Fruit fly (Drosophila melanogaster) whole organism, embryonic: ENCODE measurements around the gene CG15638.
A peak's percentile ranks its signal among the peaks of the same experiment; 100 is the strongest.

Source experiments
- Ada2b ChIP-seq: fragments of 200-800 bp; sonication (Bioruptor generic); IDR thresholded peaks from 2 replicates; pipeline ENCODE4 v1.3.6; 2022; ENCODE audit warnings: missing biosample characterization, missing genetic modification characterization
- Adf1 ChIP-seq: fragments of 200-800 bp; sonication (Bioruptor generic); IDR thresholded peaks from 2 replicates; pipeline ENCODE4 v1.3.6; 2022; ENCODE audit warnings: missing biosample characterization, missing genetic modification characterization
- Bteb2 ChIP-seq: fragments of 200-800 bp; sonication (Bioruptor generic); optimal IDR thresholded peaks from 2 replicates; lab custom pipeline; 2016; ENCODE audit warnings: missing biosample characterization, missing genetic modification characterization
- CG10366 ChIP-seq: fragments of 200-800 bp; sonication (Bioruptor generic); IDR thresholded peaks from 2 replicates; pipeline ENCODE4 v1.3.6; 2022; ENCODE audit warnings: missing biosample characterization, missing genetic modification characterization
- CG11085 ChIP-seq: fragments of 200-800 bp; sonication (Bioruptor generic); IDR thresholded peaks from 2 replicates; pipeline ENCODE4 v1.3.6; 2022; ENCODE audit warnings: missing biosample characterization, missing genetic modification characterization
- CG12071 ChIP-seq: fragments of 200-800 bp; sonication (Bioruptor generic); optimal IDR thresholded peaks from 3 replicates; lab custom pipeline; 2018; ENCODE audit warnings: missing biosample characterization, mild to moderate bottlenecking, missing genetic modification characterization
- CG12104 ChIP-seq: fragments of 200-800 bp; sonication (Bioruptor generic); optimal IDR thresholded peaks from 3 replicates; lab custom pipeline; 2016; ENCODE audit warnings: missing biosample characterization, missing genetic modification characterization
- CG1233 ChIP-seq: fragments of 200-800 bp; sonication (Bioruptor generic); optimal IDR thresholded peaks from 4 replicates; lab custom pipeline; 2018; ENCODE audit warnings: missing biosample characterization, mild to moderate bottlenecking, missing genetic modification characterization
- CG13296 ChIP-seq: fragments of 200-800 bp; sonication (Bioruptor generic); optimal IDR thresholded peaks from 3 replicates; lab custom pipeline; 2018; ENCODE audit warnings: missing biosample characterization, mild to moderate bottlenecking, missing genetic modification characterization
- CG16779 ChIP-seq: fragments of 200-800 bp; sonication (Bioruptor generic); IDR thresholded peaks from 2 replicates; pipeline ENCODE4 v1.3.6; 2022; ENCODE audit warnings: missing biosample characterization, missing genetic modification characterization
- CG31388 ChIP-seq: fragments of 200-800 bp; sonication (Bioruptor generic); optimal IDR thresholded peaks from 2 replicates; lab custom pipeline; 2016; ENCODE audit warnings: missing biosample characterization, missing genetic modification characterization
- CG3163 ChIP-seq: fragments of 200-800 bp; sonication (Bioruptor generic); optimal IDR thresholded peaks from 3 replicates; lab custom pipeline; 2016; ENCODE audit warnings: missing biosample characterization, missing genetic modification characterization
- CG32532 ChIP-seq: fragments of 200-800 bp; sonication (Bioruptor generic); IDR thresholded peaks from 2 replicates; pipeline ENCODE4 v1.3.6; 2022; ENCODE audit warnings: missing biosample characterization, missing genetic modification characterization
- CG3281 ChIP-seq: fragments of 200-800 bp; sonication (Bioruptor generic); optimal IDR thresholded peaks from 3 replicates; lab custom pipeline; 2017; ENCODE audit warnings: missing biosample characterization, mild to moderate bottlenecking, missing genetic modification characterization
- CG34376 ChIP-seq: fragments of 200-800 bp; sonication (Bioruptor generic); optimal IDR thresholded peaks from 2 replicates; lab custom pipeline; 2018; ENCODE audit warnings: missing biosample characterization, mild to moderate bottlenecking, missing genetic modification characterization
- CG34422 ChIP-seq: fragments of 200-800 bp; sonication (Bioruptor generic); IDR thresholded peaks from 3 replicates; pipeline ENCODE4 v1.3.6; 2022; ENCODE audit warnings: missing biosample characterization, missing genetic modification characterization
- CG3995 ChIP-seq: fragments of 200-800 bp; sonication (Bioruptor generic); optimal IDR thresholded peaks from 3 replicates; lab custom pipeline; 2016; ENCODE audit warnings: missing biosample characterization, missing genetic modification characterization
- CG6813 ChIP-seq: fragments of 200-800 bp; sonication (Bioruptor generic); optimal IDR thresholded peaks from 2 replicates; lab custom pipeline; 2017; ENCODE audit warnings: missing biosample characterization, missing genetic modification characterization, mild to moderate bottlenecking, moderate library complexity, missing genetic modification reagents
- CG7745 ChIP-seq: fragments of 200-800 bp; sonication (Bioruptor generic); optimal IDR thresholded peaks from 2 replicates; lab custom pipeline; 2018; ENCODE audit warnings: missing biosample characterization, mild to moderate bottlenecking, missing genetic modification characterization, moderate library complexity
- CG8290 ChIP-seq, 3 experiments: fragments of 200-800 bp; sonication (Bioruptor generic); optimal IDR thresholded peaks; 2 replicates each; lab custom pipeline; 2016 to 2019; ENCODE audit warnings: missing biosample characterization in 3 of 3, missing genetic modification characterization in 3 of 3, mild to moderate bottlenecking in 2 of 3, moderate library complexity in 1 of 3
- CG8944 ChIP-seq: fragments of 200-800 bp; sonication (Bioruptor generic); optimal IDR thresholded peaks from 3 replicates; lab custom pipeline; 2016; ENCODE audit warnings: missing biosample characterization, missing genetic modification characterization
- CHES-1-like ChIP-seq: fragments of 200-800 bp; sonication (Bioruptor generic); optimal IDR thresholded peaks from 2 replicates; lab custom pipeline; 2016; ENCODE audit warnings: missing biosample characterization, missing genetic modification characterization
- CTCF ChIP-seq: fragments of 200-800 bp; sonication (Bioruptor generic); optimal IDR thresholded peaks from 2 replicates; lab custom pipeline; 2017; ENCODE audit warnings: missing biosample characterization, mild to moderate bottlenecking, missing genetic modification characterization, moderate library complexity
- Dp ChIP-seq: fragments of 200-800 bp; sonication (Bioruptor generic); optimal IDR thresholded peaks from 2 replicates; lab custom pipeline; 2018; ENCODE audit warnings: missing biosample characterization, mild to moderate bottlenecking, missing genetic modification characterization, moderate library complexity
- Drgx ChIP-seq: fragments of 200-800 bp; sonication (Bioruptor generic); IDR thresholded peaks from 2 replicates; pipeline ENCODE4 v1.3.6; 2022; ENCODE audit warnings: missing biosample characterization, missing genetic modification characterization
- Lpt ChIP-seq: fragments of >200 bp; optimal IDR thresholded peaks from 2 replicates; lab custom pipeline; 2018; ENCODE audit warnings: missing biosample characterization, missing genetic modification characterization
- Nf-YC ChIP-seq: fragments of 200-800 bp; optimal IDR thresholded peaks from 3 replicates; lab custom pipeline; 2019; ENCODE audit warnings: missing biosample characterization, mild to moderate bottlenecking, missing genetic modification characterization, moderate library complexity
- Trl ChIP-seq, 3 experiments: fragments of >200 bp in 2 of 3; fragments of 200-800 bp in 1 of 3; sonication (Bioruptor generic) in 1 of 3; optimal IDR thresholded peaks; 2 replicates in 1 of 3; 3 replicates in 2 of 3; lab custom pipeline; 2016 to 2017; ENCODE audit warnings: missing biosample characterization in 1 of 3, missing genetic modification characterization in 1 of 3
- amos ChIP-seq: fragments of 200-800 bp; sonication (Bioruptor generic); IDR thresholded peaks from 2 replicates; pipeline ENCODE4 v1.3.6; 2022; ENCODE audit warnings: missing biosample characterization, missing genetic modification characterization; ENCODE audit not compliant: partially characterized antibody
- aop ChIP-seq: fragments of 200-800 bp; sonication (Bioruptor generic); IDR thresholded peaks from 2 replicates; pipeline ENCODE4 v1.3.6; 2022; ENCODE audit warnings: missing biosample characterization, missing genetic modification characterization
- cato ChIP-seq: fragments of 200-800 bp; sonication (Bioruptor generic); optimal IDR thresholded peaks from 2 replicates; lab custom pipeline; 2016; ENCODE audit warnings: missing biosample characterization, missing genetic modification characterization, borderline replicate concordance
- chinmo ChIP-seq: fragments of 200-800 bp; sonication (Bioruptor generic); IDR thresholded peaks from 4 replicates; pipeline ENCODE4 v1.3.6; 2022; ENCODE audit warnings: missing biosample characterization, missing genetic modification characterization; ENCODE audit not compliant: partially characterized antibody
- crol ChIP-seq: fragments of 200-800 bp; sonication (Bioruptor generic); IDR thresholded peaks from 2 replicates; pipeline ENCODE4 v1.3.6; 2022; ENCODE audit warnings: missing biosample characterization, missing genetic modification characterization
- dati ChIP-seq: fragments of 200-800 bp; sonication (Bioruptor generic); IDR thresholded peaks from 2 replicates; pipeline ENCODE4 v1.3.6; 2022; ENCODE audit warnings: missing biosample characterization, missing genetic modification characterization
- emc ChIP-seq: fragments of 200-800 bp; sonication (Bioruptor generic); optimal IDR thresholded peaks from 2 replicates; lab custom pipeline; 2016; ENCODE audit warnings: missing biosample characterization, missing genetic modification characterization
- fd102C ChIP-seq: fragments of 200-800 bp; sonication (Bioruptor generic); optimal IDR thresholded peaks from 2 replicates; lab custom pipeline; 2018; ENCODE audit warnings: missing biosample characterization, mild to moderate bottlenecking, missing genetic modification characterization, moderate library complexity
- fru ChIP-seq: fragments of >200 bp; optimal IDR thresholded peaks from 2 replicates; lab custom pipeline; 2017
- hth ChIP-seq: fragments of >200 bp; optimal IDR thresholded peaks from 2 replicates; lab custom pipeline; 2017; ENCODE audit warnings: inconsistent platforms
- insv ChIP-seq, 2 experiments: fragments of 200-800 bp; sonication (Bioruptor generic); optimal IDR thresholded peaks; 3 replicates each; lab custom pipeline; 2016 to 2018; ENCODE audit warnings: missing biosample characterization in 2 of 2, missing genetic modification characterization in 2 of 2
- kni ChIP-seq: fragments of 200-800 bp; sonication (Bioruptor generic); optimal IDR thresholded peaks from 3 replicates; lab custom pipeline; 2017; ENCODE audit warnings: mild to moderate bottlenecking, missing biosample characterization, missing genetic modification reagents, missing genetic modification characterization
- onecut ChIP-seq: fragments of 200-800 bp; sonication (Bioruptor generic); IDR thresholded peaks from 2 replicates; pipeline ENCODE4 v1.3.6; 2022; ENCODE audit warnings: missing biosample characterization, missing genetic modification characterization
- p53 ChIP-seq: fragments of 200-800 bp; sonication (Bioruptor generic); optimal IDR thresholded peaks from 2 replicates; lab custom pipeline; 2016; ENCODE audit warnings: missing biosample characterization, missing genetic modification characterization
- pum ChIP-seq: fragments of 200-800 bp; sonication (Bioruptor generic); optimal IDR thresholded peaks from 2 replicates; lab custom pipeline; 2016; ENCODE audit warnings: missing biosample characterization, missing genetic modification characterization
- ttk ChIP-seq: fragments of 200-800 bp; sonication (Bioruptor generic); IDR thresholded peaks from 2 replicates; pipeline ENCODE4 v2.1.2; 2022; ENCODE audit warnings: missing biosample characterization, missing genetic modification characterization
- tup ChIP-seq: fragments of 200-800 bp; sonication (Bioruptor generic); optimal IDR thresholded peaks from 2 replicates; lab custom pipeline; 2016; ENCODE audit warnings: missing biosample characterization, mild to moderate bottlenecking, missing genetic modification characterization, moderate library complexity
- unpg ChIP-seq: fragments of 200-800 bp; sonication (Bioruptor generic); optimal IDR thresholded peaks from 3 replicates; lab custom pipeline; 2018; ENCODE audit warnings: missing biosample characterization, mild to moderate bottlenecking, missing genetic modification characterization, moderate library complexity
- vnd ChIP-seq: fragments of 200-800 bp; sonication (Bioruptor generic); IDR thresholded peaks from 3 replicates; pipeline ENCODE4 v1.3.6; 2022; ENCODE audit warnings: missing biosample characterization, missing genetic modification characterization; ENCODE audit not compliant: partially characterized antibody
- wor ChIP-seq: fragments of 200-800 bp; sonication (Bioruptor generic); IDR thresholded peaks from 2 replicates; pipeline ENCODE4 v1.3.6; 2022; ENCODE audit warnings: missing biosample characterization, missing genetic modification characterization

The CG15638 gene

DNA sequence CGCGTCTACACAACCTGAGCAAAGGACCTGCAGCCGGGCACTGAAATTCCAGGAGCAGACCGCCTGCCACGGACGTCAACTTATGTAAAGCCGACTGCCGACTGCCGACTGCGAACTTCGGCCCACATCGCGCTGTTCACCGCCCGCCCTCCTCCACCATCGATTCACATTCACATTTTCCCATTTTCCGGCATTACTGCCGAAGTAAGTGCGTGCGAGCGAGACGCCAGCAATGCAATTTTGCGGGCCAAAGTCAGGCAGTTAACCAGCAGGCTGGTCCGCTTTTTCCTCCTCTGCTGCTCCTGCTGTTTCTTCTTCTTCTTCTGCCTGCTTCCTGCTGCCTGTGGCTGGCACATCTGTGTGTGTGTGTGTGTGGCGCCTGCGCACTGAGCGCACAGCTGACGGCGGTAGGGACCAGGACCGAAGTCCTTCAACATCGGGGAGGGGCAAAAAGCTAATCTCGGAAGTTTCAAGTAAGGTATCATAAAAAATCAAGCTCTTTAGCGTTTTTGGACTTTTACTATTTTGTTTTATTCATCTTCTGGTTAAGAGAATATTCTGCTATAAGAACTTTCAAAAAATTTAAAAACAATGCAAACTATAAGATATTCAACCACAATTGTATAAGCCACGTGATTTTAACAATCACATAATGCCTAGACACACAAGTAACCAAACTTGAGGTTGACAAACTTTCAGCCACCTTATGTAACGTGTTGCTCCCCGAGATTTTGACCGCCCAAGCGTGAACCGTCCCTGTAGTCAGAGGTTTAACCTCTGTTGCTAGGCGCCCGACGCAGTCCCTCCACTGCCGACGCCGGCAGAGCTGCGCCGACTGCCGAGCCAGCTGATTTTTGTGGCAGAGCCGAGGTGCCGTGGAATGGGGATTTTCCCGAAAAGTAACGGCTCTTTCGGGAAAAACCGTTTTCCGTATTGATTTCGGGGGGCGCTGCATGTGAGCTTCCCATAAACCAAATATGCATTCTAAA, 12.5 kb upstream of the CG15638 start (continued):
- peak; percentile 45; the same call in 1 of the 2 replicates for TF ChIP-seq amos
- 0 out of 2 replicates have a peak, but pooled peaks have one; percentile 21 for TF ChIP-seq Ada2b (GFP tag; lab: Robert Waterston, UW)
- 0 out of 2 replicates have a peak, but pooled peaks have one; percentile 35 for TF ChIP-seq ttk (GFP tag; lab: Robert Waterston, UW)
- TF ChIP-seq CG13296, result peak; percentile 24
- no peak for TF ChIP-seq dati (GFP tag; lab: Robert Waterston, UW)
- TF ChIP-seq onecut (GFP tag; lab: Robert Waterston, UW), result peak; percentile 46; the same call in 1 of the 2 replicates
- no peak for TF ChIP-seq CG16779
- peak; percentile 23 for TF ChIP-seq Nf-YC
- peak; percentile 41 for TF ChIP-seq CG8290 (GFP tag; optimal IDR thresholded peaks at IDR 0.05; lab: Kevin White, UChicago)
- peak in 1 of 2 experiments; percentile 32 for TF ChIP-seq CG8290 (tag; optimal IDR thresholded peaks at IDR 0.05; lab: Kevin White, UChicago)
- peak; percentile 64 for TF ChIP-seq pum (GFP tag; lab: Kevin White, UChicago)
- peak; percentile 27 for TF ChIP-seq CHES-1-like
- no peak for TF ChIP-seq Trl (optimal IDR thresholded peaks at IDR 0.05; lab: Kevin White, UChicago)
- TF ChIP-seq Trl (GFP tag; optimal IDR thresholded peaks at IDR 0.05; lab: Kevin White, UChicago), result peak; percentile 33
- TF ChIP-seq CG31388 (GFP tag; lab: Kevin White, UChicago), result no peak
- TF ChIP-seq tup (GFP tag; lab: Kevin White, UChicago), result no peak
- TF ChIP-seq CG34376 (GFP tag; lab: Kevin White, UChicago), result peak; percentile 40
- peak; percentile 59 for TF ChIP-seq CG6813
- no peak for TF ChIP-seq Lpt (GFP tag; lab: Kevin White, UChicago)
- no peak for TF ChIP-seq CG11085 (GFP tag; lab: Robert Waterston, UW)
- TF ChIP-seq CG3163, result peak; percentile 21
- no peak for TF ChIP-seq CG12104
- no peak for TF ChIP-seq p53 (GFP tag; lab: Kevin White, UChicago)
- peak; percentile 51 for TF ChIP-seq CG3281
- peak; percentile 21; the same call in 1 of the 3 replicates for TF ChIP-seq CG34422 (GFP tag; lab: Robert Waterston, UW)
- peak; percentile 10 for TF ChIP-seq Bteb2 (GFP tag; lab: Kevin White, UChicago)
- no peak for TF ChIP-seq kni (GFP tag; lab: Kevin White, UChicago)
- peak; percentile 81 for TF ChIP-seq Adf1 (GFP tag; lab: Robert Waterston, UW)
- no peak for TF ChIP-seq CTCF
- TF ChIP-seq CG8944, result peak; percentile 50
- TF ChIP-seq chinmo, result peak; percentile 59; the same call in 1 of the 4 replicates
- TF ChIP-seq crol (GFP tag; lab: Robert Waterston, UW), result peak; percentile 82
- TF ChIP-seq CG10366 (GFP tag; lab: Robert Waterston, UW), result no peak; the same call in 1 of the 2 replicates
- TF ChIP-seq CG3995, result no peak
- no peak for TF ChIP-seq unpg (GFP tag; lab: Kevin White, UChicago)
- no peak for TF ChIP-seq CG7745
- no peak for TF ChIP-seq aop (GFP tag; lab: Robert Waterston, UW)
- TF ChIP-seq CG32532 (GFP tag; lab: Robert Waterston, UW), result 0 out of 2 replicates have a peak, but pooled peaks have one; percentile 39
- no peak for TF ChIP-seq cato
- TF ChIP-seq CG1233 (GFP tag; lab: Kevin White, UChicago), result peak; percentile 52
- TF ChIP-seq CG12071, result no peak
- TF ChIP-seq Drgx (GFP tag; lab: Robert Waterston, UW), result 0 out of 2 replicates have a peak, but pooled peaks have one; percentile 12
- TF ChIP-seq emc (GFP tag; lab: Kevin White, UChicago), result no peak
- TF ChIP-seq Dp (GFP tag; lab: Kevin White, UChicago), result no peak
- TF ChIP-seq fru (lab: Kevin White, UChicago), result no peak
- TF ChIP-seq wor (GFP tag; lab: Robert Waterston, UW), result no peak
- no peak for TF ChIP-seq vnd (GFP tag; lab: Robert Waterston, UW)
- TF ChIP-seq fd102C (GFP tag; lab: Kevin White, UChicago), result peak; percentile 35
- TF ChIP-seq insv (GFP tag; optimal IDR thresholded peaks at IDR 0.05; lab: Kevin White, UChicago), result no peak
- no peak for TF ChIP-seq hth (lab: Kevin White, UChicago)
